Fruit fly (Drosophila melanogaster): ENCODE data around the gene CG15353.

The CG15353 gene

dm6 chr2L:2022823-2023222, 15.8 kb upstream of the CG15353 start:
- TF ChIP-seq tai (GFP tag; optimal IDR thresholded peaks at IDR 0.05), result no peak
- no peak for TF ChIP-seq Dif (GFP tag; optimal IDR thresholded peaks at IDR 0.05; ENCODE audit: partially characterized antibody)
- no peak for TF ChIP-seq Sp1 (GFP tag; optimal IDR thresholded peaks at IDR 0.05)
- no peak for TF ChIP-seq jim (GFP tag; optimal IDR thresholded peaks at IDR 0.05)
- no peak for TF ChIP-seq rgr (GFP tag; optimal IDR thresholded peaks at IDR 0.05)
- TF ChIP-seq brk (GFP tag; optimal IDR thresholded peaks at IDR 0.05), result no peak
- no peak for TF ChIP-seq usp (GFP tag; optimal IDR thresholded peaks at IDR 0.05)
- TF ChIP-seq foxo (GFP tag; optimal IDR thresholded peaks at IDR 0.05), result no peak
- TF ChIP-seq ey (GFP tag; optimal IDR thresholded peaks at IDR 0.05), result no peak
- no peak for TF ChIP-seq Hr83 (GFP tag; optimal IDR thresholded peaks at IDR 0.05; ENCODE audit: poor library complexity, severe bottlenecking)
- TF ChIP-seq sv (GFP tag; optimal IDR thresholded peaks at IDR 0.05), result no peak
- TF ChIP-seq CrebA (GFP tag; optimal IDR thresholded peaks at IDR 0.05; ENCODE audit: borderline replicate concordance), result no peak
- TF ChIP-seq pan (optimal IDR thresholded peaks at IDR 0.05), result no peak
- TF ChIP-seq OdsH (GFP tag; optimal IDR thresholded peaks at IDR 0.05), result no peak
- TF ChIP-seq lola (GFP tag; optimal IDR thresholded peaks at IDR 0.05), result no peak
- TF ChIP-seq Jra (GFP tag; optimal IDR thresholded peaks at IDR 0.05), result no peak
- TF ChIP-seq CG9705 (GFP tag; optimal IDR thresholded peaks at IDR 0.05), result no peak
- no peak for TF ChIP-seq Dfd (GFP tag; optimal IDR thresholded peaks at IDR 0.05)
- no peak for TF ChIP-seq Vsx2 (GFP tag; optimal IDR thresholded peaks at IDR 0.05; ENCODE audit: partially characterized antibody)
- TF ChIP-seq woc (GFP tag; optimal IDR thresholded peaks at IDR 0.05), result no peak

DNA sequence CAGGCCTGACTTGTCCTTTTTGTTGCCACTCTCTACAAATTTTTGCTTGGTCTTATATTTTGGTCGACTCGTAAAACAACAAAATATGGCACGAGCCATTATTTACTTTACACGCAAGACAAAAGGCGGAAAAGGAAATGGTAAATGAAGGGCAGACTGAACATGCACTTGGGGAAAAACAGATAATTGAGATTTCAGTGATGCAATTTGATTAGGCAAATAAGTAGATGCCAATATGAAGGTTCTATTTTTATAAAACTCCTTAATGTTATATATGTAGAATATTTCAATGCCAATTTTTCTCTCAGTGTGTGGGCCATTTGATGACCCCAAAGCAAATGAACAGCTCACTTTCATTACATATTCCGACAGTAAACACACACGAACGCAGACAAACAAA, 8.2 kb upstream of the CG15353 start:
- TF ChIP-seq h (GFP tag; optimal IDR thresholded peaks at IDR 0.05) (no peak), N (GFP tag; optimal IDR thresholded peaks at IDR 0.05) (no peak), sv (GFP tag; optimal IDR thresholded peaks at IDR 0.05) (no peak), dl (GFP tag; optimal IDR thresholded peaks at IDR 0.05; ENCODE audit: insufficient read depth in 1 of 2, partially characterized antibody in 2 of 2) (no peak), foxo (GFP tag; optimal IDR thresholded peaks at IDR 0.05) (no peak), jim (GFP tag; optimal IDR thresholded peaks at IDR 0.05) (no peak), ey (GFP tag; optimal IDR thresholded peaks at IDR 0.05) (no peak)

- no peak for TF ChIP-seq sv (GFP tag; optimal IDR thresholded peaks at IDR 0.05)
- TF ChIP-seq pan (optimal IDR thresholded peaks at IDR 0.05), result no peak
- TF ChIP-seq Myc (optimal IDR thresholded peaks at IDR 0.05), result no peak
- TF ChIP-seq Sp1 (GFP tag; optimal IDR thresholded peaks at IDR 0.05), result no peak
- no peak for TF ChIP-seq lola (GFP tag; optimal IDR thresholded peaks at IDR 0.05)
- TF ChIP-seq OdsH (GFP tag; optimal IDR thresholded peaks at IDR 0.05), result no peak
- TF ChIP-seq foxo (GFP tag; optimal IDR thresholded peaks at IDR 0.05), result no peak
- no peak for TF ChIP-seq Dfd (GFP tag; optimal IDR thresholded peaks at IDR 0.05)
- TF ChIP-seq CG9705 (GFP tag; optimal IDR thresholded peaks at IDR 0.05), result no peak
- no peak for TF ChIP-seq Hnf4 (GFP tag; optimal IDR thresholded peaks at IDR 0.05)
- no peak for TF ChIP-seq woc (GFP tag; optimal IDR thresholded peaks at IDR 0.05)
- no peak for TF ChIP-seq CrebA (GFP tag; optimal IDR thresholded peaks at IDR 0.05; ENCODE audit: borderline replicate concordance)
- no peak for TF ChIP-seq dl (GFP tag; optimal IDR thresholded peaks at IDR 0.05; ENCODE audit: insufficient read depth in 1 of 2, partially characterized antibody in 2 of 2)
- TF ChIP-seq N (GFP tag; optimal IDR thresholded peaks at IDR 0.05), result no peak
- TF ChIP-seq CG32264 (GFP tag; optimal IDR thresholded peaks at IDR 0.05), result no peak
- TF ChIP-seq jim (GFP tag; optimal IDR thresholded peaks at IDR 0.05), result no peak
- TF ChIP-seq brk (GFP tag; optimal IDR thresholded peaks at IDR 0.05), result no peak
Measured at dm6 chr2L:2013836-2014434, 6.9 kb upstream of the CG15353 start.

- TF ChIP-seq HLH106 (tag; optimal IDR thresholded peaks at IDR 0.05) (no peak), N (GFP tag; optimal IDR thresholded peaks at IDR 0.05) (no peak), brk (GFP tag; optimal IDR thresholded peaks at IDR 0.05) (no peak), usp (GFP tag; optimal IDR thresholded peaks at IDR 0.05) (no peak), psq (GFP tag; optimal IDR thresholded peaks at IDR 0.05) (no peak), ey (GFP tag; optimal IDR thresholded peaks at IDR 0.05) (no peak), Dfd (GFP tag; optimal IDR thresholded peaks at IDR 0.05) (no peak)
Measured at dm6 chr2L:2013057-2013456, 6.1 kb upstream of the CG15353 start.

DNA sequence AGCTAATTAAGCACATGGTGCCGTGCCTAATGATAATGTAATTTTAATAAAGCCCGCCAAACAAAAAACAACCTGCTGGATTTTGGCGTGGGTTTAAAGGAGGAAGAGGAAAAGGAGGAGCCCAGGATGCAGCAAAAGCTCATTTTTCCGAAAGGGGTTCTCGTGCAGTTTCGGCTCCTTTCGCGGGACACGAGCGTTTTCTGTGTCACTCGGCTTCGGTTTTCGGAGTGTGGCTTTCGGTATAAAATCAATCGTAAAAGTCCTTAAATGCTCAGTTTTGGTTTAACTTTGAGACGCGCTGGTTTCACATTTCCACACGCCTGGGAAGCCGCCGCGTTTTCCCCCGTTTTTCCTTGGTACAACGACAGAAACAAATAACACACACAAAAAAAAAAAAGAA, 4.4 kb upstream of the CG15353 start:
- TF ChIP-seq tai (GFP tag; optimal IDR thresholded peaks at IDR 0.05) (no peak), Hnf4 (GFP tag; optimal IDR thresholded peaks at IDR 0.05) (no peak), Hr78 (GFP tag; optimal IDR thresholded peaks at IDR 0.05) (no peak), jim (GFP tag; optimal IDR thresholded peaks at IDR 0.05) (no peak), CG9705 (GFP tag; optimal IDR thresholded peaks at IDR 0.05) (no peak), rgr (GFP tag; optimal IDR thresholded peaks at IDR 0.05) (no peak), Dfd (GFP tag; optimal IDR thresholded peaks at IDR 0.05) (no peak), Rel (GFP tag; optimal IDR thresholded peaks at IDR 0.05) (no peak), Rel (tag; optimal IDR thresholded peaks at IDR 0.05) (no peak), Hr83 (GFP tag; optimal IDR thresholded peaks at IDR 0.05; ENCODE audit: poor library complexity, severe bottlenecking) (no peak), Jra (GFP tag; optimal IDR thresholded peaks at IDR 0.05) (no peak), br (GFP tag; optimal IDR thresholded peaks at IDR 0.05) (no peak), Sp1 (GFP tag; optimal IDR thresholded peaks at IDR 0.05) (no peak), fru (GFP tag; optimal IDR thresholded peaks at IDR 0.05) (no peak), ey (GFP tag; optimal IDR thresholded peaks at IDR 0.05) (no peak)

All from whole organism, wandering third instar larva.